Fruit fly (Drosophila melanogaster) whole organism, pupa: ENCODE measurements around the gene CatB.

ENCODE experiments used
- CG10348 ChIP-seq: fragments of 200-800 bp; sonication (Bioruptor generic); IDR thresholded peaks from 2 replicates; pipeline ENCODE4 v1.3.6; 2022; ENCODE audit warnings: missing biosample characterization, missing genetic modification characterization
- CG12605 ChIP-seq: fragments of 200-800 bp; sonication (Bioruptor generic); IDR thresholded peaks from 2 replicates; pipeline ENCODE4 v1.3.6; 2022; ENCODE audit warnings: missing biosample characterization, missing genetic modification characterization
- CG13204 ChIP-seq: fragments of 200-800 bp; sonication (Bioruptor generic); optimal IDR thresholded peaks from 2 replicates; lab custom pipeline; 2018; ENCODE audit warnings: missing biosample characterization, mild to moderate bottlenecking, missing genetic modification characterization, moderate library complexity
- CG14655 ChIP-seq: fragments of 200-800 bp; sonication (Bioruptor generic); optimal IDR thresholded peaks from 3 replicates; lab custom pipeline; 2017; ENCODE audit warnings: mild to moderate bottlenecking, missing biosample characterization, missing genetic modification reagents, missing genetic modification characterization
- CG15710 ChIP-seq: fragments of 200-800 bp; sonication (Bioruptor generic); optimal IDR thresholded peaks from 2 replicates; lab custom pipeline; 2018; ENCODE audit warnings: missing biosample characterization, mild to moderate bottlenecking, missing genetic modification characterization, moderate library complexity
- CG17806 ChIP-seq: fragments of 200-800 bp; sonication (Bioruptor generic); optimal IDR thresholded peaks from 2 replicates; lab custom pipeline; 2018; ENCODE audit warnings: missing biosample characterization, mild to moderate bottlenecking, missing genetic modification characterization, moderate library complexity
- CG32121 ChIP-seq: fragments of 200-800 bp; sonication (Bioruptor generic); IDR thresholded peaks from 2 replicates; pipeline ENCODE4 v1.3.6; 2022; ENCODE audit warnings: missing biosample characterization, missing genetic modification characterization
- CG34367 ChIP-seq: fragments of 200-800 bp; sonication (Bioruptor generic); optimal IDR thresholded peaks from 2 replicates; lab custom pipeline; 2018; ENCODE audit warnings: missing biosample characterization, mild to moderate bottlenecking, missing genetic modification characterization
- CG4496 ChIP-seq: fragments of 200-800 bp; sonication (Bioruptor generic); IDR thresholded peaks from 3 replicates; pipeline ENCODE4 v1.3.6; 2022; ENCODE audit warnings: missing biosample characterization, missing genetic modification characterization
- CG8159 ChIP-seq: fragments of 200-800 bp; sonication (Bioruptor generic); optimal IDR thresholded peaks from 3 replicates; lab custom pipeline; 2018; ENCODE audit warnings: missing biosample characterization, mild to moderate bottlenecking, missing genetic modification characterization, moderate library complexity
- CG8301 ChIP-seq: fragments of 200-800 bp; sonication (Bioruptor generic); optimal IDR thresholded peaks from 2 replicates; lab custom pipeline; 2018; ENCODE audit warnings: missing biosample characterization, mild to moderate bottlenecking, missing genetic modification characterization
- CG9948 ChIP-seq: fragments of 200-800 bp; sonication (Bioruptor generic); optimal IDR thresholded peaks from 2 replicates; lab custom pipeline; 2018; ENCODE audit warnings: missing biosample characterization, mild to moderate bottlenecking, missing genetic modification characterization, moderate library complexity
- D1 ChIP-seq: fragments of 200-800 bp; sonication (Bioruptor generic); optimal IDR thresholded peaks from 2 replicates; lab custom pipeline; 2018; ENCODE audit warnings: missing biosample characterization, mild to moderate bottlenecking, missing genetic modification characterization, moderate library complexity
- EcR ChIP-seq: fragments of 200-800 bp; sonication (Bioruptor generic); optimal IDR thresholded peaks from 3 replicates; lab custom pipeline; 2019; ENCODE audit warnings: missing biosample characterization, missing genetic modification characterization, mild to moderate bottlenecking, moderate library complexity, missing genetic modification reagents
- Ets98B ChIP-seq: fragments of 200-800 bp; sonication (Bioruptor generic); IDR thresholded peaks from 2 replicates; pipeline ENCODE4 v1.3.6; 2022; ENCODE audit warnings: missing biosample characterization, missing genetic modification characterization
- Pif1A ChIP-seq: fragments of 200-800 bp; sonication (Bioruptor generic); optimal IDR thresholded peaks from 3 replicates; lab custom pipeline; 2016; ENCODE audit warnings: missing biosample characterization, missing genetic modification characterization
- Pif1B ChIP-seq: fragments of 200-800 bp; sonication (Bioruptor generic); optimal IDR thresholded peaks from 3 replicates; lab custom pipeline; 2016; ENCODE audit warnings: missing biosample characterization, missing genetic modification characterization
- Snoo ChIP-seq: fragments of 200-800 bp; sonication (Bioruptor generic); optimal IDR thresholded peaks from 3 replicates; lab custom pipeline; 2017; ENCODE audit warnings: missing biosample characterization, mild to moderate bottlenecking, missing genetic modification characterization, inconsistent platforms
- fd96Ca ChIP-seq: fragments of 200-800 bp; sonication (Bioruptor generic); IDR thresholded peaks from 3 replicates; pipeline ENCODE4 v1.3.6; 2022; ENCODE audit warnings: missing biosample characterization, missing genetic modification characterization
- gl ChIP-seq: fragments of 200-800 bp; sonication (Bioruptor generic); optimal IDR thresholded peaks from 2 replicates; lab custom pipeline; 2018; ENCODE audit warnings: missing biosample characterization, mild to moderate bottlenecking, missing genetic modification characterization
- rn ChIP-seq: fragments of 200-800 bp; sonication (Bioruptor generic); IDR thresholded peaks from 2 replicates; pipeline ENCODE4 v1.3.6; 2022; ENCODE audit warnings: missing biosample characterization, missing genetic modification characterization

The CatB gene

DNA sequence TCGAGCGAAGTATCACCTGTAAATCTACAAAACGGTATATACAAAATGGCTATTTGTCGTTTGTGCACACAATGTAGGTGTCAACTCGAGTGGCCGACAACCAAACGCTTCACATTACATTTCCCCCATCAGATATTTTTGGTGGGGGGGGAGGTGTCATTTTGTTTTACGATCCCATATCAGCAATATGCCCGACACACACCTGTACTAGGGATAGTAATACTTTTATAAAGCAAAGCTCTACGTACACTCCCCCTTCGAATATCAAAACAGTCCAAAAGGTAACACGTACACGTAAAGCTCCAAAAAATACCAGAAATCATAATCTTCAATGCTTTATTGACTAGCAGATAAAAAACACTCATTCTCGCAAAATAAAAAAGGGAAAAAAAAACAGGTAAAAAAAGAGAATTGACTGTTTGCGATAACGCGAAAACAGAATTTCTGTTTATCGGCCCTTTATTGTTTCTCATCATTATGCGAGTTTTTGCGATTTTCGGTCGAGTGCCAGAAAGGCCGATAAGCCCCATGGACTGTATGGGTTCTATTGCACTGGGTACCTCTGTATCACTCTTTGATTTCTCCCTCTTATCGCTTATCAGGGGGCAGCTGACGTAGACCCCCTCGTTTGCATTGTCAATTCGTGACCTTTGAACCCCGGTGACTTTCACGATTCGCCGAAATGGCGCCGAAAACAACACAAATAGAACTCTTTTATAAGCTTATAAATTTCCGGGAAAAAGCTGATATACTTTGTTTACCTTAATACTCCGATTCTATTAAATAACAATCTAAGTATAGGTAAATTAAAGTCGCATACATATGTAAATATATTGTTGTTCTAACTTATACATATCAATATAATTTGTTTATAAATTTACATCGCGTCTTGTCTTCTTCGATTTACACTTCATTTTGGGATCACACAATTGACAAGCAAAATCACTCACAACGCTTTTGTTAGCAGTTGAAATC lies at the start of gene CatB:
Gene CatB (plus strand): TSS at position 925 of the 975 bp plus-strand sequence.
- no peak for TF ChIP-seq Pif1B (GFP tag; lab: Kevin White, UChicago)
- TF ChIP-seq fd96Ca (GFP tag; lab: Robert Waterston, UW) = no peak
- TF ChIP-seq rn (GFP tag; lab: Robert Waterston, UW) = no peak

DNA sequence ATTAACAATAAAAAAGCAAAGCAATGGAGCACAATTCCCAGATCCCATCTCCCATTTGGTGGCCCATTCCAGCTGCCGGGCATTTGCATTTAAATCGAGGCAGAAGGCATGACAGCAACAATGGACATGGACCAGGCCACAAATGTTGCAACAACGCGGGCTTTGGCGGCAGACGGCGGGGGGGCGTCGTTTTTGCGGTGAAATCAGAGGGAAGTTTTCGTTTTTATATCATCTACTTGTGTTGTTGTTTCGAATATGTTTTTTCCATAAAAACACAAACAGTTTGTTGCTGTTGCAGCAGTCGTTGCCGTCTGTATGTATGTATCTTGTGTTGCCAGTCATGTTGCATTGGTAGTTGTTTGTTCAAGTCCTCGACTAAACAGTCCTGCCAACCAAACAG lies 45.8 kb upstream of the CatB start:
- no peak for TF ChIP-seq CG4496 (GFP tag; lab: Robert Waterston, UW)
- TF ChIP-seq CG15710 (tag; lab: Kevin White, UChicago) = no peak
- TF ChIP-seq CG34367 (tag; lab: Kevin White, UChicago) = no peak
- TF ChIP-seq CG10348 (GFP tag; lab: Robert Waterston, UW) = no peak
- TF ChIP-seq CG12605 (GFP tag; lab: Robert Waterston, UW) = no peak
- TF ChIP-seq EcR = no peak
- TF ChIP-seq fd96Ca (GFP tag; lab: Robert Waterston, UW) = no peak
- no peak for TF ChIP-seq CG8159 (tag; lab: Kevin White, UChicago)
- TF ChIP-seq Pif1A (GFP tag; lab: Kevin White, UChicago) = no peak
- TF ChIP-seq CG17806 (tag; lab: Kevin White, UChicago) = no peak
- no peak for TF ChIP-seq CG14655 (GFP tag; lab: Kevin White, UChicago)
- TF ChIP-seq Snoo = no peak
- TF ChIP-seq, all 21 proteins: peak for 0

DNA sequence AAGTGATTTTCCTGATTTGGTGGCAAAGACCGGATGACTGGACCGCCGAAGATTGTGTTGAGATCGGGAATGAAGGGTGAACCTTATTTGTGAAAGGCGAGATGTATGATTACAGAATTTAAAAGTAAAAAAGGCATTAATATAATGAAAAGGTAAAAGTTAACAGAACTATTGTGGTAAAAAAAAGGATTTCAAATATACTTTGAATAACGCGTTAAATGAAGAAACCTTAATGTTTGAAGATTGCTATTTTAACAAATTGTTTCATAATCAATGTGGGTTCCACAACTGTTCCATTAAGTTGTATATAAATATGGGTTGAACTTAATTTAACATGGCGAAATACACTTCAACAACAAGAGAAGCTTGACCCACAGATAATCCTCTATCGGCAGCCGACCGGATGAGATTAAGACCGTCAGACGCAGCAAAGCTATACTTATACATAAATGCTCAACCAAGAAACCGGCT lies 33.1 kb upstream of the CatB start, which contains the start of gene Glt:
Gene Glt (plus strand): TSS at position 421 of the 471 bp plus-strand sequence.
- TF ChIP-seq Pif1A (GFP tag; lab: Kevin White, UChicago) (peak; percentile 41), CG9948 (tag; lab: Kevin White, UChicago) (no peak), CG8159 (tag; lab: Kevin White, UChicago) (peak; percentile 79), Pif1B (GFP tag; lab: Kevin White, UChicago) (no peak), CG14655 (GFP tag; lab: Kevin White, UChicago) (peak; percentile 49), CG10348 (GFP tag; lab: Robert Waterston, UW) (no peak), D1 (no peak), CG34367 (tag; lab: Kevin White, UChicago) (no peak), CG15710 (tag; lab: Kevin White, UChicago) (no peak)

DNA sequence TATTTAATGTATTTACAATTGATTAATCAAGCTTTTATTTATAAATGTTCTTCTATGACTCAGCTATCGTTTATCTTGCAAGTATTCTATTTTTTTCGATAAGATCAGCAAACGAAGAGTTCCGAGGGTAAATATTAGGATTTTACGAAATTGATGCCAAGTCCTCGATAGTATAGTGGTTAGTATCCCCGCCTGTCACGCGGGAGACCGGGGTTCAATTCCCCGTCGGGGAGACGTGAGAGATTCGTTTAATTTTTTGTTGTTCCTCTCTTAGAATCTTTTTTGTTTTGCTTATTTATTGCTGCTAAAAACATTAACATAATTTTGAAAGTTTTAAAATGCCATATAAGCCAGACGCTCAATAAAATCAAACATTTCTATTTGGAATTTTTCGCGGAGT lies 26.4 kb upstream of the CatB start:
- no peak for TF ChIP-seq CG34367 (tag; lab: Kevin White, UChicago)
- no peak for TF ChIP-seq CG13204
- no peak for TF ChIP-seq Pif1B (GFP tag; lab: Kevin White, UChicago)
- TF ChIP-seq CG32121 (GFP tag; lab: Robert Waterston, UW) = no peak
- TF ChIP-seq CG17806 (tag; lab: Kevin White, UChicago) = no peak
- no peak for TF ChIP-seq Ets98B
- TF ChIP-seq CG10348 (GFP tag; lab: Robert Waterston, UW) = no peak
- TF ChIP-seq CG8301 (tag; lab: Kevin White, UChicago) = no peak
- TF ChIP-seq CG14655 (GFP tag; lab: Kevin White, UChicago) = no peak
- TF ChIP-seq CG9948 (tag; lab: Kevin White, UChicago) = no peak
- no peak for TF ChIP-seq CG4496 (GFP tag; lab: Robert Waterston, UW)
- TF ChIP-seq gl (tag; lab: Kevin White, UChicago) = no peak
- TF ChIP-seq Pif1A (GFP tag; lab: Kevin White, UChicago) = no peak
- no peak for TF ChIP-seq fd96Ca (GFP tag; lab: Robert Waterston, UW)
- TF ChIP-seq CG8159 (tag; lab: Kevin White, UChicago) = no peak
- no peak for TF ChIP-seq rn (GFP tag; lab: Robert Waterston, UW)
- TF ChIP-seq EcR = no peak
- no peak for TF ChIP-seq Snoo

DNA sequence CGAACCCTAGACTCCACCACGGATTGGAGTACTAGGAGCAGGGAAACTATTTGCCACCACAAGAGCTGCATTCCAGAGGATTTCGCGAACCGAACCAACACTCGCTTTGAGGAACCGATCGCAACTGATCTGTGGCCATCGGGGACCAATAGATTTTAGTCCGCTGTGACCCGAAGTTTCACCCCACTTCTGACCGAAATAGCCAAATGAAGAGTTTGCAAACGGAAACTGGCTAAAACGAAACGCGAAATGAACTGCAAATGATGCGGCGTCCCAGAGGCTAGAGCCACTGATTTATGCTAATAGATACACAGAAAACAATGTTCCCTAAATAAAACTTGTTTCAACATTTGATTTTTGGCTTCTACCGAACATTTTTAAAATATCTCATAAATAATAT lies 25.7 kb upstream of the CatB start, which contains the start of gene CG9287:
Gene CG9287 (minus strand): TSS at position 101 of the 400 bp plus-strand sequence.
- TF ChIP-seq Snoo (no peak), CG34367 (tag; lab: Kevin White, UChicago) (no peak), CG8301 (tag; lab: Kevin White, UChicago) (no peak)
- TF ChIP-seq, all 21 proteins: peak for 0

DNA sequence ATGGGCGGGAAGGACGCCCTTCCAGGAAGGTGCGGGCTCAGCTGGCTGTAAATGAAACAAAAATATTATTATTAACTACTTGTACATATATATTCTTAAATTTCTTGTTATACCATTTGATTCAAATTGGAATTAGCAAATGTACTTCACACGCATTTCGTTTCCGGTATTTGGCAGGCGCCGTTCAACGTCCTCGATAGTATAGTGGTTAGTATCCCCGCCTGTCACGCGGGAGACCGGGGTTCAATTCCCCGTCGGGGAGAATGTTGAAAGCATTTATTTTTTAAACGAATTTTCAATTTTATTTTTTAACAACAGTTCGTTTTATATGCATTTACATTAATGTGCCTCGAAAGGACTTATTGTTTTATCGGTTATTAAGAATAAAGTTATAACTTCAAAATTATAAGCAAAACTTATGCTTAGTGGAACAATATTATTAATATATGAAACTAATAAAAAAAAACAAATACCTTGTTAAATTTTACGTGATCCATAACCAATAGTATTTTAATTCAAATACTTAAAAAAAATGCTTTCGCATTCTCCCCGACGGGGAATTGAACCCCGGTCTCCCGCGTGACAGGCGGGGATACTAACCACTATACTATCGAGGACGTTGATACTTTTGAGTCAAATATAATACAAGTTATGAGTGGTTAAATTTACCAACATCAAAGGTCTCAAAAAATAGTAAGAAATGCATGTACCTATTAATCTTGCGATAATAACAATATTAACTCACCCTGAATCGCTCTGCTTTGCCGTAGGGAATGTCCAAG lies 21.9 kb upstream of the CatB start:
- TF ChIP-seq CG8159 (tag; lab: Kevin White, UChicago) (no peak), CG32121 (GFP tag; lab: Robert Waterston, UW) (no peak), CG17806 (tag; lab: Kevin White, UChicago) (no peak)
- TF ChIP-seq, all 21 proteins: peak for 0
